Worm (Caenorhabditis elegans) whole organism, late embryonic: ENCODE data around the gene cdh-9.

Source experiments
- C08G9.2 ChIP-seq: sonication (generic microtip); optimal IDR thresholded peaks from 2 replicates; lab custom pipeline; 2016; ENCODE audit warnings: mild to moderate bottlenecking, missing genetic modification characterization, moderate library complexity, missing compliant biosample characterization
- C38D4.7 ChIP-seq: fragments of 200-800 bp; sonication (Bioruptor generic); optimal IDR thresholded peaks from 2 replicates; lab custom pipeline; 2018; ENCODE audit warnings: mild to moderate bottlenecking, missing genetic modification characterization, moderate library complexity, missing compliant biosample characterization
- K02D7.2 ChIP-seq: sonication (generic microtip); optimal IDR thresholded peaks from 2 replicates; lab custom pipeline; 2017; ENCODE audit warnings: mild to moderate bottlenecking, missing genetic modification characterization, missing compliant biosample characterization
- Y22D7AL.16 ChIP-seq: sonication (generic microtip); optimal IDR thresholded peaks from 2 replicates; lab custom pipeline; 2016; ENCODE audit warnings: missing genetic modification characterization, missing compliant biosample characterization
- ceh-14 ChIP-seq: sonication (generic microtip); optimal IDR thresholded peaks from 2 replicates; lab custom pipeline; 2016; ENCODE audit warnings: missing genotype, missing genetic modification characterization, missing compliant biosample characterization
- ceh-18 ChIP-seq: sonication (generic microtip); optimal IDR thresholded peaks from 2 replicates; lab custom pipeline; 2016; ENCODE audit warnings: missing genetic modification characterization, missing compliant biosample characterization
- ceh-2 ChIP-seq: sonication (generic microtip); optimal IDR thresholded peaks from 2 replicates; lab custom pipeline; 2016; ENCODE audit warnings: missing genotype, missing genetic modification characterization, missing compliant biosample characterization
- ceh-24 ChIP-seq: sonication (generic microtip); optimal IDR thresholded peaks from 2 replicates; lab custom pipeline; 2016; ENCODE audit warnings: mild to moderate bottlenecking, missing genetic modification characterization, missing compliant biosample characterization
- ceh-31 ChIP-seq: sonication (generic microtip); optimal IDR thresholded peaks from 2 replicates; lab custom pipeline; 2016; ENCODE audit warnings: missing genetic modification characterization, missing compliant biosample characterization
- ceh-34 ChIP-seq: sonication (generic microtip); optimal IDR thresholded peaks from 2 replicates; lab custom pipeline; 2016; ENCODE audit warnings: mild to moderate bottlenecking, missing genetic modification characterization, missing compliant biosample characterization
- ceh-6 ChIP-seq: fragments of 200-800 bp; sonication (Bioruptor generic); optimal IDR thresholded peaks from 2 replicates; lab custom pipeline; 2018; ENCODE audit warnings: mild to moderate bottlenecking, missing genetic modification characterization, missing compliant biosample characterization
- elt-2 ChIP-seq: sonication (generic microtip); optimal IDR thresholded peaks from 2 replicates; lab custom pipeline; 2016; ENCODE audit warnings: missing genetic modification reagents, missing genetic modification characterization, missing compliant biosample characterization
- fkh-10 ChIP-seq: fragments of 150-350 bp; optimal IDR thresholded peaks from 2 replicates; lab custom pipeline; 2014; ENCODE audit warnings: missing biosample characterization, missing genetic modification reagents, missing genetic modification characterization
- fkh-6 ChIP-seq: sonication (generic microtip); optimal IDR thresholded peaks from 2 replicates; lab custom pipeline; 2016; ENCODE audit warnings: missing genetic modification characterization, missing compliant biosample characterization
- hlh-13 ChIP-seq: fragments of 200-800 bp; sonication (Bioruptor generic); optimal IDR thresholded peaks from 2 replicates; lab custom pipeline; 2018; ENCODE audit warnings: mild to moderate bottlenecking, missing genetic modification characterization, missing compliant biosample characterization
- hlh-8 ChIP-seq: sonication (generic microtip); optimal IDR thresholded peaks from 2 replicates; lab custom pipeline; 2016; ENCODE audit warnings: missing genotype, missing genetic modification characterization, missing compliant biosample characterization
- lim-6 ChIP-seq: sonication (generic microtip); optimal IDR thresholded peaks from 2 replicates; lab custom pipeline; 2016; ENCODE audit warnings: missing genetic modification characterization, missing compliant biosample characterization
- lin-11 ChIP-seq: fragments of 200-800 bp; sonication (Bioruptor generic); optimal IDR thresholded peaks from 2 replicates; lab custom pipeline; 2018; ENCODE audit warnings: mild to moderate bottlenecking, missing genetic modification characterization, missing compliant biosample characterization
- nfya-1 ChIP-seq: sonication (generic microtip); optimal IDR thresholded peaks from 2 replicates; lab custom pipeline; 2017; ENCODE audit warnings: missing genetic modification characterization, mild to moderate bottlenecking, missing compliant biosample characterization, antibody characterized with exemption, moderate library complexity
- odd-2 ChIP-seq: sonication (generic microtip); optimal IDR thresholded peaks from 2 replicates; lab custom pipeline; 2017; ENCODE audit warnings: antibody characterized with exemption, mild to moderate bottlenecking, missing genetic modification characterization, missing compliant biosample characterization
- pag-3 ChIP-seq: sonication (generic microtip); optimal IDR thresholded peaks from 2 replicates; lab custom pipeline; 2016; ENCODE audit warnings: missing compliant biosample characterization, missing genetic modification characterization, borderline replicate concordance
- pat-9 ChIP-seq: fragments of 200-800 bp; sonication (Bioruptor generic); optimal IDR thresholded peaks from 2 replicates; lab custom pipeline; 2018; ENCODE audit warnings: mild to moderate bottlenecking, missing genetic modification characterization, moderate library complexity, missing compliant biosample characterization
- pha-4 ChIP-seq: fragments of 150-350 bp; optimal IDR thresholded peaks from 2 replicates; lab custom pipeline; 2018; ENCODE audit warnings: missing biosample characterization, missing genetic modification reagents, missing genetic modification characterization
- pqm-1 ChIP-seq: sonication (generic microtip); optimal IDR thresholded peaks from 2 replicates; lab custom pipeline; 2016; ENCODE audit warnings: missing genetic modification characterization, missing compliant biosample characterization
- pros-1 ChIP-seq: fragments of 150-350 bp; optimal IDR thresholded peaks from 2 replicates; lab custom pipeline; 2014; ENCODE audit warnings: missing biosample characterization, missing genetic modification reagents, missing genetic modification characterization
- rnt-1 ChIP-seq: sonication (generic microtip); optimal IDR thresholded peaks from 2 replicates; lab custom pipeline; 2016; ENCODE audit warnings: missing genetic modification characterization, missing compliant biosample characterization
- sdc-2 ChIP-seq: sonication (generic microtip); optimal IDR thresholded peaks from 2 replicates; lab custom pipeline; 2016; ENCODE audit warnings: missing genotype, missing genetic modification characterization, missing compliant biosample characterization
- syd-9 ChIP-seq: sonication (generic microtip); optimal IDR thresholded peaks from 2 replicates; lab custom pipeline; 2016; ENCODE audit warnings: mild to moderate bottlenecking, missing genetic modification characterization, moderate library complexity, missing compliant biosample characterization
- tbx-2 ChIP-seq: sonication (generic microtip); optimal IDR thresholded peaks from 2 replicates; lab custom pipeline; 2016; ENCODE audit warnings: missing genetic modification characterization, missing compliant biosample characterization
- ttx-3 ChIP-seq: sonication (generic microtip); optimal IDR thresholded peaks from 2 replicates; lab custom pipeline; 2016; ENCODE audit warnings: missing genetic modification reagents, missing genetic modification characterization, missing compliant biosample characterization
- unc-42 ChIP-seq: sonication (generic microtip); optimal IDR thresholded peaks from 2 replicates; lab custom pipeline; 2016; ENCODE audit warnings: missing genotype, missing genetic modification characterization, missing compliant biosample characterization
- unc-55 ChIP-seq: sonication (generic microtip); optimal IDR thresholded peaks from 2 replicates; lab custom pipeline; 2017; ENCODE audit warnings: missing biosample characterization, missing genetic modification reagents, missing genetic modification characterization
- unc-86 ChIP-seq: sonication (generic microtip); optimal IDR thresholded peaks from 2 replicates; lab custom pipeline; 2016; ENCODE audit warnings: missing genetic modification characterization, missing compliant biosample characterization
- ztf-16 ChIP-seq: sonication (generic microtip); optimal IDR thresholded peaks from 2 replicates; lab custom pipeline; 2017; ENCODE audit warnings: missing genetic modification characterization, missing compliant biosample characterization

cdh-9 gene

ce11 chrX:16604566-16604965 lies 9.5 kb downstream of the cdh-9 start (continued):
- TF ChIP-seq C08G9.2 (tag; lab: Kevin White, UChicago), result no peak
- no peak for TF ChIP-seq pqm-1 (tag; lab: Kevin White, UChicago)
- TF ChIP-seq unc-55 (GFP tag; lab: Kevin White, UChicago), result no peak
- TF ChIP-seq nfya-1 (tag; lab: Kevin White, UChicago), result peak; percentile 44
- no peak for TF ChIP-seq fkh-10 (GFP tag; lab: Kevin White, UChicago)
- peak; percentile 37 for TF ChIP-seq ceh-2 (tag; lab: Kevin White, UChicago)
- TF ChIP-seq pag-3 (tag; lab: Kevin White, UChicago), result no peak
- no peak for TF ChIP-seq pha-4 (tag; lab: Kevin White, UChicago)
- TF ChIP-seq K02D7.2, result peak; percentile 39
- no peak for TF ChIP-seq ceh-18 (tag; lab: Kevin White, UChicago)
- TF ChIP-seq ztf-16 (tag; lab: Kevin White, UChicago), result peak; percentile 23
- peak; percentile 14 for TF ChIP-seq lin-11 (tag; lab: Kevin White, UChicago)
- peak; percentile 46 for TF ChIP-seq unc-86 (tag; lab: Kevin White, UChicago)
- TF ChIP-seq ttx-3 (tag; lab: Kevin White, UChicago), result peak; percentile 67
- no peak for TF ChIP-seq ceh-31 (tag; lab: Kevin White, UChicago)
- TF ChIP-seq elt-2 (tag; lab: Kevin White, UChicago), result peak; percentile 59

- TF ChIP-seq pat-9 (tag; lab: Kevin White, UChicago) (no peak), odd-2 (no peak), ttx-3 (tag; lab: Kevin White, UChicago) (no peak), unc-55 (GFP tag; lab: Kevin White, UChicago) (no peak)
Measured at ce11 chrX:16607128-16607527, 12.1 kb downstream of the cdh-9 start.

- TF ChIP-seq pros-1 (tag; lab: Kevin White, UChicago) (no peak), ceh-14 (tag; lab: Kevin White, UChicago) (no peak), Y22D7AL.16 (no peak), hlh-13 (GFP tag; lab: Kevin White, UChicago) (no peak), ceh-24 (no peak), ceh-31 (tag; lab: Kevin White, UChicago) (no peak), ceh-34 (tag; lab: Kevin White, UChicago) (no peak), odd-2 (no peak), ceh-6 (GFP tag; lab: Kevin White, UChicago) (no peak), lim-6 (tag; lab: Kevin White, UChicago) (no peak), fkh-10 (GFP tag; lab: Kevin White, UChicago) (no peak), C08G9.2 (tag; lab: Kevin White, UChicago) (no peak), unc-42 (tag; lab: Kevin White, UChicago) (no peak), C38D4.7 (GFP tag; lab: Kevin White, UChicago) (no peak)
Measured at ce11 chrX:16609424-16609823, 14.4 kb downstream of the cdh-9 start, which contains the start of gene F59C12.3. F59C12.3 (minus strand) TSS chrX:16609524.

- TF ChIP-seq Y22D7AL.16 (no peak), rnt-1 (tag; lab: Kevin White, UChicago) (peak; percentile 48), hlh-8 (tag; lab: Kevin White, UChicago) (peak; percentile 25), tbx-2 (tag; lab: Kevin White, UChicago) (peak; percentile 61), ceh-34 (tag; lab: Kevin White, UChicago) (peak; percentile 20), sdc-2 (tag; lab: Kevin White, UChicago) (peak; percentile 34), nfya-1 (tag; lab: Kevin White, UChicago) (peak; percentile 56), ceh-31 (tag; lab: Kevin White, UChicago) (peak; percentile 45), unc-55 (GFP tag; lab: Kevin White, UChicago) (no peak), lim-6 (tag; lab: Kevin White, UChicago) (no peak), syd-9 (tag; lab: Kevin White, UChicago) (peak; percentile 30), fkh-6 (tag; lab: Kevin White, UChicago) (no peak)
Measured at ce11 chrX:16611333-16612043, 16.5 kb downstream of the cdh-9 start.
